Fruit fly (Drosophila melanogaster) whole organism, embryonic: Measurements from ENCODE around the gene jv.

Source experiments
- Adf1 ChIP-seq: fragments of 200-800 bp; sonication (Bioruptor generic); IDR thresholded peaks from 2 replicates; pipeline ENCODE4 v1.3.6; 2022; ENCODE audit warnings: missing biosample characterization, missing genetic modification characterization
- CG15696 ChIP-seq: fragments of 200-800 bp; sonication (Bioruptor generic); optimal IDR thresholded peaks from 2 replicates; lab custom pipeline; 2019; ENCODE audit warnings: missing biosample characterization, mild to moderate bottlenecking, missing genetic modification characterization, moderate library complexity
- CG3065 ChIP-seq: fragments of 200-800 bp; sonication (Bioruptor generic); optimal IDR thresholded peaks from 2 replicates; lab custom pipeline; 2016; ENCODE audit warnings: missing biosample characterization, missing genetic modification characterization
- CG6654 ChIP-seq: fragments of 200-800 bp; sonication (Bioruptor generic); optimal IDR thresholded peaks from 2 replicates; lab custom pipeline; 2017; ENCODE audit warnings: missing biosample characterization, mild to moderate bottlenecking, missing genetic modification characterization
- CG7556 ChIP-seq: fragments of 200-800 bp; sonication (Bioruptor generic); optimal IDR thresholded peaks from 2 replicates; lab custom pipeline; 2017; ENCODE audit warnings: missing biosample characterization, mild to moderate bottlenecking, missing genetic modification characterization
- Gsc ChIP-seq: fragments of 200-800 bp; sonication (Bioruptor generic); IDR thresholded peaks from 2 replicates; pipeline ENCODE4 v1.3.6; 2022; ENCODE audit warnings: missing biosample characterization, missing genetic modification characterization
- ci ChIP-seq: fragments of 200-800 bp; sonication (Bioruptor generic); IDR thresholded peaks from 3 replicates; pipeline ENCODE4 v1.3.6; 2022; ENCODE audit warnings: missing biosample characterization, missing genetic modification characterization
- gcm2 ChIP-seq: fragments of 200-800 bp; sonication (Bioruptor generic); optimal IDR thresholded peaks from 2 replicates; lab custom pipeline; 2016; ENCODE audit warnings: missing biosample characterization, missing genetic modification characterization
- jing ChIP-seq: fragments of 200-800 bp; sonication (Bioruptor generic); optimal IDR thresholded peaks from 2 replicates; lab custom pipeline; 2018; ENCODE audit warnings: missing biosample characterization, mild to moderate bottlenecking, missing genetic modification characterization
- run ChIP-seq: fragments of 200-800 bp; sonication (Bioruptor generic); optimal IDR thresholded peaks from 3 replicates; lab custom pipeline; 2018; ENCODE audit warnings: missing biosample characterization, mild to moderate bottlenecking, missing genetic modification characterization

- TF ChIP-seq Gsc (GFP tag; lab: Robert Waterston, UW) (no peak), jing (GFP tag; lab: Kevin White, UChicago) (no peak), CG15696 (tag; lab: Kevin White, UChicago) (peak; percentile 33), Adf1 (GFP tag; lab: Robert Waterston, UW) (0 out of 2 replicates have a peak, but pooled peaks have one; percentile 10), CG6654 (GFP tag; lab: Kevin White, UChicago) (no peak), run (peak; percentile 63), gcm2 (GFP tag; lab: Kevin White, UChicago) (no peak), ci (GFP tag; lab: Robert Waterston, UW) (peak; percentile 40; the same call in 1 of the 3 replicates), CG3065 (peak; percentile 4), CG7556 (GFP tag; lab: Kevin White, UChicago) (peak; percentile 69)
Observed at dm6 chr3L:6551816-6552371, 37.4 kb downstream of the jv start.
